Fruit fly (Drosophila melanogaster): Measurements from ENCODE around the gene mats.

Gene mats

DNA sequence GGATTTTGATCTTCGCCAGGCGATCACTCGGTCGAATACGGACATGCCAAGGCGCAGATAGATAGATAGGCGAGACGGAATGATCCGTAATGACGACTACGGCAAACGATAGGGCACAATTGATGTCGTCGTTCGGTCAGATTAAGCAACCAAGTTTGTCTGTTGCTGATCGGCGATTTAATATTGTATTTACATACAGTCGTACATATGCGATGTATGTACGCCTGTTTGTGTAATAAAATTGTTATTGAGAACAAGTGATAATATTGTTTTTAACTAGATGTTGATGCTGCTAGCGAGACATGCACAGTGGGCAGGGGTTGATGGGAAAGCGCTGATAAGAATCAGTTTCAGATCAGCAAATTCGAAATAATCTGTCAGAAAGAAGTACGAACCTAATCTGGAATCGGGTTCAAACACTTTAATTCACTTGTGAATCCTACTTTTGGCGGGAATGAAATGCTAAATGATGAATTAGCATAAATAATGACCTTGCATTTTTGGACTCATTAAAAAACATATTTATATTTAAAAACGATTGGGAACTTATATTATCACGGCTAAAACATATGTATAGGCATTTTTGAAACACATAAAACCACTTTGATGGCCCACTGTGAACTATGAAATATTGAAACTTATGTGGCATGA, 34.5 kb downstream of the mats start:
- TF ChIP-seq noc (tag; optimal IDR thresholded peaks at IDR 0.05), result peak; percentile 24

DNA sequence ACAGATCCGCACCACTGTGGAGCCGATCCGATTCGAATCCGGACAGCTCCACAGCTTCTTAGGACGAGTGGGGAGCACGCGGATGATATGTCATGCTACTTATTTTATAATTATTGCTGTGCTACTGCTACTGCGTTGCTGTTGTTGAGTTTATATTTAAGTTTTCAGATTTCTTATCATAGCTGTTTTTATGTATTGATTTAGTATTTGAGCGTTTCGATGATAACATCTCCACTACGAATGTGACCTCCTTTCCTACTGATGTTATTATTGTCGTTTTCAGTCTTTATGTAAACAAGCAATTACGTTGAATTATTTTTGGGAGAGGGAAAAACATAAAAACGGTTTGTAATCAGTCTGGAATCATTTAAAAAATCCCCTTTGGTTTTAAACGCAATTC, 35.0 kb downstream of the mats start:
- no peak for TF ChIP-seq noc (tag; optimal IDR thresholded peaks at IDR 0.05)

DNA sequence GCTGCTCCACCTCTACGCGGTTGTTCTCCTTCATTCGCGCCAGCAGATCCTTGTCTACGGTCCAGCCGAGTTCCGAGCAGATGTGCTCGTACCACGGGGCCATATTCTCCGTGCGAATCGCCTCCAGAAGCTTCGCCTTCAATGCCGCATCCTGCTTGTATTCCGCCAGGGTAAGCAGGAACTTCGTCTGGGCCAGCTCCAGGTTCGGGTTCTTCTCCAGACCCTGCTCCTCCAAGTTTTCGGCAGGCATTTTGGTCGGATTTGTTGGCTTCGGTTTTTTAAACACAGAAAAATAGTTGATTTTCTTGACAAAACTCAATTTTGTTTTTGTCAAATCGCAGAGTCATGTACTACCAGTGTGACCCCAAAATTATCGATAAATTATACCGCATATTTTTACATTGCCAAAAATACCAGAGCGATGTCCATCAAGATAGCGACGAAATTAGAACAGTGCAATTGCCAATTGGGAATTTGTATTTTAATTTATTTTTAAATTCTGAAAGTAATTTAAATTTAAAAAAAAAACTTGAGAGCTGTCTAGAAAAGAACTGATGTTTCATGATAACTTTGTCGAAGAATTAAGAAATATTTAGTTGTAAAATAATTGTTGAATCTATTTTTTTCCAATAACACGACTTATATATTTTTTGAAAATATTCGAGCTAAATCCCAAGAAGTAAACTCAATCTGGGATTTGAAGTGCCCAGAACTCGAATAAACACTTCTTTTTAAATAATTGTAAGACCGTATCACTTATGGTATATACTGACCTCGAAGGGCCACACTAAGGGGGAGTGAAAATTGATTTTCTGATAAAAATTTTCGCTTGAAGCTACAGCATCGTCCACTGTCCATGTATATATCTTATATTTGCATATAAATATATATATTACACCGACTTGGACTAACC, 41.0 kb downstream of the mats start, which contains the start of the genes Rpn7 and AP-2mu:
Gene Rpn7, minus strand, starts transcription at position 382 of the 913 bp plus-strand sequence.
Gene AP-2mu, plus strand, starts transcription at position 783 of the 913 bp plus-strand sequence.
- no peak for TF ChIP-seq noc (tag; optimal IDR thresholded peaks at IDR 0.05)

DNA sequence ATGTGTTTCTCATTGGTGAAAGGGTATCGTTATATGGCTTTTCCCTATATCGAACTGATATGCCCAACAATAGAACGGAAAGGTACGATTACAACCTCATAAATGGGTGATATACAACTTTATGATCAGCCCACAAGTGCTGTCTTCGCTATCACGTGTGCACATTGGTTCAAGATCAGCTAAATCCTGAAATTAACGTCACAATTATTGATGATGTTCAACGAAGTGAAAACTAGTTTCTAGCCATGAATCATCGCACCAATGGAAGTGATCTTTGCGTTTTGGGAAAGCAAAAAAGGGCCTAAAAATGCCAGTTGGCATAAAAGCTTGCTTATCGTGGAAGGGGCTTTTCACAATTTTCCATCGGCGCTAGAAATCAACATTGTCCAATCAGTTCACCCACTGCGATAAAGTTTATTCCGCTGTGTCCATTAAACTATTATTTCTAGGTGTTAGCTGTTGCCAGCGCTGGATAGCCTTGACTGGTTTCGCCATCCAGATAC, 43.7 kb downstream of the mats start, which contains the start of gene CG7054:
Gene CG7054, plus strand, starts transcription at position 375 of the 503 bp plus-strand sequence.
- peak; percentile 73 for TF ChIP-seq noc (tag; optimal IDR thresholded peaks at IDR 0.05)

DNA sequence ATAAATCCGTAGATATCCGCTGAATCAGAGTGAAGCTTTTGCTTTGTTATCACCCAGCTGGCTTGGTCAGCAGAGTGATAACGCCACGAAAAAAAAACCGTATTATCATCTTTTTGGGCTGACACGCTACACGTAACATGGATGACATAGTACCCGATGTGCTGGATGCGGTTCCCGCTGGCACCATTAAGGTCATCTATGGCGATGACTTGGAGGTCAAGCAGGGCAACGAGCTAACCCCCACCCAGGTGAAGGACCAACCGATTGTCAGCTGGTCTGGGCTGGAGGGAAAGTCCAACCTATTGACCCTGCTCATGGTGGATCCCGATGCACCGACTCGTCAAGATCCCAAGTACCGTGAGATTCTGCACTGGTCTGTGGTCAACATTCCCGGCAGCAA, 44.2 kb downstream of the mats start:
- TF ChIP-seq noc (tag; optimal IDR thresholded peaks at IDR 0.05), result no peak

- TF ChIP-seq noc (tag; optimal IDR thresholded peaks at IDR 0.05), result no peak
Measured at dm6 chr3R:22465984-22466530, 45.1 kb downstream of the mats start, which contains the start of gene Pebp1. Pebp1 (plus strand) TSS chr3R:22466034.

dm6 chr3R:22467939-22468571, 47.1 kb downstream of the mats start, which contains the start of the genes CG5377 and Nrx-1:
CG5377 (minus strand) TSS chr3R:22468157.
Nrx-1 (plus strand) TSS chr3R:22468512.
- no peak for TF ChIP-seq noc (tag; optimal IDR thresholded peaks at IDR 0.05)

- peak; percentile 54 for TF ChIP-seq noc (tag; optimal IDR thresholded peaks at IDR 0.05)
Measured at dm6 chr3R:22468829-22469487, 48.0 kb downstream of the mats start.

dm6 chr3R:22470064-22470463, 49.1 kb downstream of the mats start:
- no peak for TF ChIP-seq noc (tag; optimal IDR thresholded peaks at IDR 0.05)

All from whole organism, larva.